Worm (Caenorhabditis elegans) whole organism, mixed stage, embryonic: ENCODE measurements around the gene K02E7.11.

Experiments
- M03D4.4 ChIP-seq: sonication (generic microtip); optimal IDR thresholded peaks from 2 replicates; lab custom pipeline; 2017; ENCODE audit warnings: mild to moderate bottlenecking, missing genetic modification characterization, missing compliant biosample characterization
- bed-3 ChIP-seq: fragments of 200-800 bp; sonication (Bioruptor generic); optimal IDR thresholded peaks from 3 replicates; lab custom pipeline; 2018; ENCODE audit warnings: mild to moderate bottlenecking, missing genetic modification characterization, moderate library complexity, missing compliant biosample characterization
- blmp-1 ChIP-seq: fragments of 150-350 bp; optimal IDR thresholded peaks from 2 replicates; lab custom pipeline; 2014; ENCODE audit warnings: missing biosample characterization, missing genetic modification characterization
- ceh-39 ChIP-seq: fragments of 150-350 bp; optimal IDR thresholded peaks from 2 replicates; lab custom pipeline; 2014; ENCODE audit warnings: missing biosample characterization, missing genetic modification characterization
- ceh-43 ChIP-seq: fragments of 200-800 bp; sonication (Bioruptor generic); optimal IDR thresholded peaks from 2 replicates; lab custom pipeline; 2018; ENCODE audit warnings: mild to moderate bottlenecking, missing genetic modification characterization, moderate library complexity, missing compliant biosample characterization
- ces-1 ChIP-seq: fragments of 150-350 bp; optimal IDR thresholded peaks from 2 replicates; lab custom pipeline; 2014; ENCODE audit warnings: missing biosample characterization, missing genetic modification reagents, missing genetic modification characterization
- drap-1 ChIP-seq: fragments of 200-800 bp; sonication (Bioruptor generic); optimal IDR thresholded peaks from 3 replicates; lab custom pipeline; 2018; ENCODE audit warnings: mild to moderate bottlenecking, missing genetic modification characterization, missing compliant biosample characterization
- elt-1 ChIP-seq: sonication (generic microtip); optimal IDR thresholded peaks from 2 replicates; lab custom pipeline; 2017; ENCODE audit warnings: missing genetic modification characterization, mild to moderate bottlenecking, missing compliant biosample characterization, antibody characterized with exemption, moderate library complexity, borderline replicate concordance; ENCODE audit not compliant: insufficient read depth
- elt-3 ChIP-seq: fragments of 150-350 bp; optimal IDR thresholded peaks from 2 replicates; lab custom pipeline; 2014; ENCODE audit warnings: missing biosample characterization, missing genetic modification characterization
- flh-1 ChIP-seq: fragments of 200-800 bp; sonication (Bioruptor generic); optimal IDR thresholded peaks from 2 replicates; lab custom pipeline; 2018; ENCODE audit warnings: mild to moderate bottlenecking, missing genetic modification characterization, moderate library complexity, missing compliant biosample characterization
- ham-2 ChIP-seq: fragments of 200-800 bp; sonication (Bioruptor generic); optimal IDR thresholded peaks from 2 replicates; lab custom pipeline; 2018; ENCODE audit warnings: mild to moderate bottlenecking, missing genetic modification characterization, missing compliant biosample characterization
- hlh-1 ChIP-seq: fragments of 150-350 bp; optimal IDR thresholded peaks from 2 replicates; lab custom pipeline; 2014; ENCODE audit warnings: missing biosample characterization, missing genetic modification reagents, missing genetic modification characterization
- lin-32 ChIP-seq: fragments of 200-800 bp; sonication (Bioruptor generic); optimal IDR thresholded peaks from 2 replicates; lab custom pipeline; 2018; ENCODE audit warnings: mild to moderate bottlenecking, missing genetic modification characterization, missing compliant biosample characterization
- lsy-2 ChIP-seq: fragments of 150-350 bp; optimal IDR thresholded peaks from 2 replicates; lab custom pipeline; 2014; ENCODE audit warnings: missing biosample characterization, missing genetic modification characterization
- mab-5 ChIP-seq: fragments of 150-350 bp; optimal IDR thresholded peaks from 2 replicates; lab custom pipeline; 2014; ENCODE audit warnings: missing biosample characterization, missing genetic modification characterization
- mep-1 ChIP-seq: fragments of 150-350 bp; optimal IDR thresholded peaks from 2 replicates; lab custom pipeline; 2017; ENCODE audit warnings: missing biosample characterization, missing genetic modification reagents, missing genetic modification characterization, inconsistent platforms
- mls-2 ChIP-seq: sonication (generic microtip); optimal IDR thresholded peaks from 2 replicates; lab custom pipeline; 2016; ENCODE audit warnings: mild to moderate bottlenecking, missing genetic modification characterization, moderate library complexity, missing compliant biosample characterization
- nhr-12 ChIP-seq: fragments of 150-350 bp; optimal IDR thresholded peaks from 2 replicates; lab custom pipeline; 2014; ENCODE audit warnings: missing biosample characterization, missing genetic modification characterization
- nhr-2 ChIP-seq: fragments of 150-350 bp; optimal IDR thresholded peaks from 2 replicates; lab custom pipeline; 2014; ENCODE audit warnings: missing biosample characterization, missing genetic modification characterization
- nhr-28 ChIP-seq: fragments of 150-350 bp; optimal IDR thresholded peaks from 2 replicates; lab custom pipeline; 2014; ENCODE audit warnings: missing biosample characterization, missing genetic modification characterization
- nhr-76 ChIP-seq: sonication (generic microtip); optimal IDR thresholded peaks from 2 replicates; lab custom pipeline; 2017; ENCODE audit warnings: missing biosample characterization, missing genetic modification characterization
- pha-4 ChIP-seq: fragments of 150-350 bp; optimal IDR thresholded peaks from 2 replicates; lab custom pipeline; 2018; ENCODE audit warnings: missing biosample characterization, missing genetic modification reagents, missing genetic modification characterization
- sem-2 ChIP-seq: fragments of 200-800 bp; sonication (Bioruptor generic); optimal IDR thresholded peaks from 2 replicates; lab custom pipeline; 2018; ENCODE audit warnings: mild to moderate bottlenecking, missing genetic modification characterization, missing compliant biosample characterization
- snpc-4 ChIP-seq: fragments of 150-350 bp; optimal IDR thresholded peaks from 2 replicates; lab custom pipeline; 2014; ENCODE audit warnings: missing biosample characterization, missing genetic modification characterization
- sptf-1 ChIP-seq: sonication (generic microtip); optimal IDR thresholded peaks from 2 replicates; lab custom pipeline; 2017; ENCODE audit warnings: mild to moderate bottlenecking, missing genetic modification characterization, moderate library complexity, missing compliant biosample characterization
- tbx-8 ChIP-seq: fragments of 200-800 bp; sonication (Bioruptor generic); optimal IDR thresholded peaks from 2 replicates; lab custom pipeline; 2018; ENCODE audit warnings: mild to moderate bottlenecking, missing genetic modification characterization, moderate library complexity, missing compliant biosample characterization
- unc-120 ChIP-seq: sonication (generic microtip); optimal IDR thresholded peaks from 2 replicates; lab custom pipeline; 2017; ENCODE audit warnings: missing genetic modification characterization, missing compliant biosample characterization; ENCODE audit not compliant: poor library complexity, severe bottlenecking
- unc-39 ChIP-seq: fragments of 150-350 bp; optimal IDR thresholded peaks from 2 replicates; lab custom pipeline; 2014; ENCODE audit warnings: missing biosample characterization, missing genetic modification characterization
- unc-62 ChIP-seq: fragments of 150-350 bp; optimal IDR thresholded peaks from 2 replicates; lab custom pipeline; 2014; ENCODE audit warnings: missing biosample characterization, missing genetic modification reagents, missing genetic modification characterization
- zip-8 ChIP-seq: fragments of 150-350 bp; optimal IDR thresholded peaks from 2 replicates; lab custom pipeline; 2014; ENCODE audit warnings: missing biosample characterization, missing genetic modification characterization
- ztf-11 ChIP-seq: fragments of 150-350 bp; optimal IDR thresholded peaks from 2 replicates; lab custom pipeline; 2014; ENCODE audit warnings: missing biosample characterization, missing genetic modification characterization

Gene K02E7.11

DNA sequence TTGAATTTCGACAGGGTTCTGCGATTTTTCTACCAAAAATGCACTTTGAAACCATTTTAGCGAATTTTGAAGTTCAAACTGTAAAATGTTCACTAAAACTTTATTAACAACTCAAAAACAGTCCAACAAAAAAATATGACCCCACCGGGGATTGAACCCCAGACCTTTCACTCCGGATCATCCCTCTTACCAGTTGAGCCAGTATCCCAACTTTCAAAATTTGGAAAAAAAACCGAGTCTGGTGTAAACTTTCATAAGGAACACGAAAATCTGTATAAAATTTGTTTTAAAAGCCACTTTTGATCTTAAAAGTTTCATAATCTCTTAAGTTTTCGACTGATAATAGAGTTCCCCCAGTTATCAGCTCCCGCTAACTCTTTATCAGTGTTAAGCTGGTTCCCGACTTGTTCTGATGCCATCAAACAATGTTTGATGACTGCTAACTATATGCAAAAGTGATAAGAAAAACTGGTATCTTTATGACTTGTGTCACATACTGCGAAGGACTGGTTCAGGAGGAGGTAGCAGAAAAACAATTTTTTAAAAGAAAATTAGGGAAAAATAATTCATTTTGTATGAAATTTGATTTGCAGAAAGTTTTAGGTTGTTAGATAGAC is 28.3 kb upstream of the K02E7.11 start:
- TF ChIP-seq ztf-11 (tag; lab: Kevin White, UChicago) (no peak), tbx-8 (no peak), nhr-28 (no peak), pha-4 (no peak), nhr-76 (tag; lab: Kevin White, UChicago) (no peak), ceh-43 (GFP tag; lab: Kevin White, UChicago) (no peak), sptf-1 (tag; lab: Kevin White, UChicago) (no peak), lsy-2 (tag; lab: Kevin White, UChicago) (no peak), snpc-4 (no peak), unc-39 (tag; lab: Kevin White, UChicago) (no peak), lin-32 (GFP tag; lab: Kevin White, UChicago) (no peak), flh-1 (no peak), zip-8 (tag; lab: Kevin White, UChicago) (no peak)

- TF ChIP-seq mls-2 (tag; lab: Kevin White, UChicago) (no peak), elt-3 (tag; lab: Kevin White, UChicago) (no peak), unc-39 (tag; lab: Kevin White, UChicago) (no peak), nhr-28 (no peak), nhr-12 (tag; lab: Kevin White, UChicago) (no peak), drap-1 (GFP tag; lab: Kevin White, UChicago) (no peak)
Observed at ce11 chrII:1102209-1102608, 26.9 kb upstream of the K02E7.11 start.

- no peak for TF ChIP-seq elt-3 (tag; lab: Kevin White, UChicago)
Observed at ce11 chrII:1101413-1101812, 26.1 kb upstream of the K02E7.11 start.

ce11 chrII:1100719-1101118 is 25.4 kb upstream of the K02E7.11 start, which contains the start of gene pho-14:
TSS of gene pho-14 (minus strand) at chrII:1100819.
- TF ChIP-seq ceh-39 (tag; lab: Kevin White, UChicago) (no peak), blmp-1 (no peak), M03D4.4 (tag; lab: Kevin White, UChicago) (no peak), lin-32 (GFP tag; lab: Kevin White, UChicago) (no peak), lsy-2 (tag; lab: Kevin White, UChicago) (no peak), hlh-1 (tag; lab: Kevin White, UChicago) (no peak), mep-1 (tag; lab: Kevin White, UChicago) (no peak), ces-1 (GFP tag; lab: Kevin White, UChicago) (no peak), bed-3 (GFP tag; lab: Kevin White, UChicago) (no peak), unc-62 (GFP tag; lab: Kevin White, UChicago) (no peak), ham-2 (GFP tag; lab: Kevin White, UChicago) (no peak), tbx-8 (no peak), nhr-76 (tag; lab: Kevin White, UChicago) (no peak), flh-1 (no peak), nhr-28 (no peak)

DNA sequence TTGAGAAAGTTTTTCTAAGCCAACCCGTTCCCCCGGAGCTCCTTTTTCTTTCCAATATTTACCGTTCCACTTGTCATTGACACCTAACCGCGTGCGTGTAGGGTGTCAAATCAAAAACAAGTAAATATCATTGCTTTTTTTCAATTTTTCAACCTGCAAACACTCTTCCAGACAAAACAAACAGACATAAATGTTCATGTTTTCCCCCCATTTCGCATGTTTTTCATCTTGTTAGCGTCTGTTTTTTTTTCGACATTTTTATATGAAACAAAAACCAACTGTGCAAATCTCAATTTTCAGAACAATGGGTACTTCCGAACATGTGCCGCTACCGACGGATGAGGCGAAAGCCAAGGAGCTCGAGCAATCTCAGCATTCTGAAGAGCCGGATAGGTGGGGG is 16.4 kb upstream of the K02E7.11 start, which contains the start of gene snf-3:
Gene snf-3, plus strand, starts transcription at position 301 of the 400 bp plus-strand sequence.
- no peak for TF ChIP-seq bed-3 (GFP tag; lab: Kevin White, UChicago)
- TF ChIP-seq elt-3 (tag; lab: Kevin White, UChicago), result no peak
- TF ChIP-seq blmp-1, result no peak
- TF ChIP-seq ham-2 (GFP tag; lab: Kevin White, UChicago), result no peak
- TF ChIP-seq nhr-76 (tag; lab: Kevin White, UChicago), result no peak
- no peak for TF ChIP-seq sptf-1 (tag; lab: Kevin White, UChicago)
- no peak for TF ChIP-seq M03D4.4 (tag; lab: Kevin White, UChicago)
- no peak for TF ChIP-seq mab-5 (tag; lab: Kevin White, UChicago)
- no peak for TF ChIP-seq unc-120
- no peak for TF ChIP-seq snpc-4
- TF ChIP-seq elt-1 (tag; lab: Kevin White, UChicago), result no peak
- TF ChIP-seq nhr-2 (tag; lab: Kevin White, UChicago), result no peak
- no peak for TF ChIP-seq sem-2 (GFP tag; lab: Kevin White, UChicago)
